Fruit fly (Drosophila melanogaster) whole organism, embryonic: ENCODE results near the gene ph-d.

Experiments
- B-H2 ChIP-seq: fragments of 200-800 bp; sonication (Bioruptor generic); optimal IDR thresholded peaks from 2 replicates; lab custom pipeline; 2018; ENCODE audit warnings: missing biosample characterization, mild to moderate bottlenecking, missing genetic modification characterization
- CG10147 ChIP-seq: fragments of 200-800 bp; sonication (Bioruptor generic); optimal IDR thresholded peaks from 2 replicates; lab custom pipeline; 2019; ENCODE audit warnings: missing biosample characterization, mild to moderate bottlenecking, missing genetic modification characterization, moderate library complexity
- CG10431 ChIP-seq: fragments of 200-800 bp; sonication (Bioruptor generic); optimal IDR thresholded peaks from 3 replicates; lab custom pipeline; 2018; ENCODE audit warnings: missing biosample characterization, mild to moderate bottlenecking, missing genetic modification characterization
- CG10565 ChIP-seq: fragments of 200-800 bp; sonication (Bioruptor generic); optimal IDR thresholded peaks from 3 replicates; lab custom pipeline; 2016; ENCODE audit warnings: missing biosample characterization, mild to moderate bottlenecking, missing genetic modification characterization
- CG12219 ChIP-seq: fragments of 200-800 bp; sonication (Bioruptor generic); optimal IDR thresholded peaks from 3 replicates; lab custom pipeline; 2018; ENCODE audit warnings: missing biosample characterization, mild to moderate bottlenecking, missing genetic modification characterization
- CG13894 ChIP-seq: fragments of 200-800 bp; sonication (Bioruptor generic); optimal IDR thresholded peaks from 3 replicates; lab custom pipeline; 2018; ENCODE audit warnings: missing biosample characterization, mild to moderate bottlenecking, missing genetic modification characterization, moderate library complexity
- CG14014 ChIP-seq: fragments of 200-800 bp; sonication (Bioruptor generic); IDR thresholded peaks from 2 replicates; pipeline ENCODE4 v1.3.6; 2022; ENCODE audit warnings: missing biosample characterization, missing genetic modification characterization
- CG1603 ChIP-seq: fragments of 200-800 bp; sonication (Bioruptor generic); optimal IDR thresholded peaks from 2 replicates; lab custom pipeline; 2019; ENCODE audit warnings: missing biosample characterization, mild to moderate bottlenecking, missing genetic modification characterization, moderate library complexity
- CG16779 ChIP-seq: fragments of 200-800 bp; sonication (Bioruptor generic); IDR thresholded peaks from 2 replicates; pipeline ENCODE4 v1.3.6; 2022; ENCODE audit warnings: missing biosample characterization, missing genetic modification characterization
- CG16863 ChIP-seq: fragments of 200-800 bp; sonication (Bioruptor generic); optimal IDR thresholded peaks from 3 replicates; lab custom pipeline; 2016; ENCODE audit warnings: missing biosample characterization, missing genetic modification characterization
- CG1792 ChIP-seq: fragments of 200-800 bp; sonication (Bioruptor generic); optimal IDR thresholded peaks from 2 replicates; lab custom pipeline; 2016; ENCODE audit warnings: missing biosample characterization, missing genetic modification characterization
- CG2129 ChIP-seq: fragments of 200-800 bp; sonication (Bioruptor generic); IDR thresholded peaks from 2 replicates; pipeline ENCODE4 v1.3.6; 2022; ENCODE audit warnings: missing biosample characterization, missing genetic modification characterization; ENCODE audit not compliant: partially characterized antibody
- CG30020 ChIP-seq: fragments of 200-800 bp; optimal IDR thresholded peaks from 2 replicates; lab custom pipeline; 2019; ENCODE audit warnings: missing biosample characterization, mild to moderate bottlenecking, missing genetic modification characterization, moderate library complexity
- CG31365 ChIP-seq: fragments of 200-800 bp; sonication (Bioruptor generic); optimal IDR thresholded peaks from 2 replicates; lab custom pipeline; 2018; ENCODE audit warnings: missing biosample characterization, mild to moderate bottlenecking, missing genetic modification characterization
- CG3407 ChIP-seq: fragments of 200-800 bp; sonication (Bioruptor generic); optimal IDR thresholded peaks from 2 replicates; lab custom pipeline; 2018; ENCODE audit warnings: missing biosample characterization, mild to moderate bottlenecking, missing genetic modification characterization
- CG3726 ChIP-seq: fragments of 200-800 bp; sonication (Bioruptor generic); IDR thresholded peaks from 3 replicates; pipeline ENCODE4, ENCODE4 v1.3.6; 2022; ENCODE audit warnings: missing biosample characterization, missing genetic modification characterization
- CG4707 ChIP-seq: fragments of 200-800 bp; sonication (Bioruptor generic); optimal IDR thresholded peaks from 2 replicates; lab custom pipeline; 2018; ENCODE audit warnings: missing biosample characterization, mild to moderate bottlenecking, missing genetic modification characterization, moderate library complexity
- CG5245 ChIP-seq: fragments of 200-800 bp; sonication (Bioruptor generic); optimal IDR thresholded peaks from 3 replicates; lab custom pipeline; 2016; ENCODE audit warnings: missing biosample characterization, missing genetic modification characterization
- CG6175 ChIP-seq: fragments of 200-800 bp; sonication (Bioruptor generic); IDR thresholded peaks from 3 replicates; pipeline ENCODE4 v1.3.6; 2022; ENCODE audit warnings: missing biosample characterization, missing genetic modification characterization
- CG6272 ChIP-seq: fragments of 200-800 bp; sonication (Bioruptor generic); IDR thresholded peaks from 2 replicates; pipeline ENCODE4 v1.3.6; 2022; ENCODE audit warnings: missing biosample characterization, missing genetic modification characterization
- CG7271 ChIP-seq: fragments of 200-800 bp; sonication (Bioruptor generic); optimal IDR thresholded peaks from 2 replicates; lab custom pipeline; 2018; ENCODE audit warnings: missing biosample characterization, mild to moderate bottlenecking, missing genetic modification characterization, moderate library complexity
- CG7357 ChIP-seq: fragments of 200-800 bp; sonication (Bioruptor generic); IDR thresholded peaks from 3 replicates; pipeline ENCODE4 v1.3.6; 2022; ENCODE audit warnings: missing biosample characterization, missing genetic modification characterization
- CG8388 ChIP-seq: fragments of 200-800 bp; sonication (Bioruptor generic); optimal IDR thresholded peaks from 2 replicates; lab custom pipeline; 2019; ENCODE audit warnings: missing biosample characterization, mild to moderate bottlenecking, missing genetic modification characterization, moderate library complexity
- CG9609 ChIP-seq: fragments of 200-800 bp; sonication (Bioruptor generic); optimal IDR thresholded peaks from 3 replicates; lab custom pipeline; 2016; ENCODE audit warnings: missing biosample characterization, missing genetic modification characterization
- CTCF ChIP-seq: fragments of 200-800 bp; sonication (Bioruptor generic); optimal IDR thresholded peaks from 2 replicates; lab custom pipeline; 2017; ENCODE audit warnings: missing biosample characterization, mild to moderate bottlenecking, missing genetic modification characterization, moderate library complexity
- D19A ChIP-seq: fragments of 200-800 bp; optimal IDR thresholded peaks from 3 replicates; lab custom pipeline; 2019; ENCODE audit warnings: missing biosample characterization, mild to moderate bottlenecking, missing genetic modification characterization, moderate library complexity
- Dip3 ChIP-seq: fragments of 200-800 bp; sonication (Bioruptor generic); optimal IDR thresholded peaks from 3 replicates; lab custom pipeline; 2016; ENCODE audit warnings: missing biosample characterization, missing genetic modification characterization
- Eip74EF ChIP-seq, 2 experiments: fragments of 200-800 bp in 1 of 2; fragments of >200 bp in 1 of 2; sonication (Bioruptor generic) in 1 of 2; optimal IDR thresholded peaks; 2 replicates each; lab custom pipeline; 2017 to 2019; ENCODE audit warnings: missing biosample characterization in 2 of 2, missing genetic modification characterization in 2 of 2, mild to moderate bottlenecking in 1 of 2, moderate library complexity in 1 of 2
- Jarid2 ChIP-seq: fragments of 200-800 bp; sonication (Bioruptor generic); optimal IDR thresholded peaks from 3 replicates; lab custom pipeline; 2017; ENCODE audit warnings: mild to moderate bottlenecking, missing biosample characterization, missing genetic modification reagents, missing genetic modification characterization
- Mes4 ChIP-seq: fragments of 200-800 bp; sonication (Bioruptor generic); optimal IDR thresholded peaks from 2 replicates; lab custom pipeline; 2016; ENCODE audit warnings: missing biosample characterization, missing genetic modification characterization
- NfI ChIP-seq: fragments of 200-800 bp; sonication (Bioruptor generic); optimal IDR thresholded peaks from 3 replicates; lab custom pipeline; 2018; ENCODE audit warnings: missing biosample characterization, mild to moderate bottlenecking, missing genetic modification characterization, moderate library complexity
- Optix ChIP-seq: fragments of 200-800 bp; sonication (Bioruptor generic); IDR thresholded peaks from 3 replicates; pipeline ENCODE4 v1.3.6; 2022; ENCODE audit warnings: missing biosample characterization, missing genetic modification characterization
- Tbp ChIP-seq: fragments of >200 bp; optimal IDR thresholded peaks from 2 replicates; lab custom pipeline; 2018; ENCODE audit warnings: missing biosample characterization, missing genetic modification characterization
- bab2 ChIP-seq: fragments of 200-800 bp; sonication (Bioruptor generic); optimal IDR thresholded peaks from 2 replicates; lab custom pipeline; 2016; ENCODE audit warnings: missing biosample characterization, missing genetic modification characterization
- bbx ChIP-seq: fragments of 200-800 bp; sonication (Bioruptor generic); IDR thresholded peaks from 2 replicates; pipeline ENCODE4 v1.3.6; 2022; ENCODE audit warnings: missing biosample characterization, missing genetic modification characterization; ENCODE audit not compliant: partially characterized antibody
- crol ChIP-seq: fragments of 200-800 bp; sonication (Bioruptor generic); IDR thresholded peaks from 2 replicates; pipeline ENCODE4 v1.3.6; 2022; ENCODE audit warnings: missing biosample characterization, missing genetic modification characterization
- da ChIP-seq: fragments of 200-800 bp; sonication (Bioruptor generic); optimal IDR thresholded peaks from 2 replicates; lab custom pipeline; 2016; ENCODE audit warnings: missing biosample characterization, missing genetic modification characterization
- dati ChIP-seq: fragments of 200-800 bp; sonication (Bioruptor generic); IDR thresholded peaks from 2 replicates; pipeline ENCODE4 v1.3.6; 2022; ENCODE audit warnings: missing biosample characterization, missing genetic modification characterization
- en ChIP-seq: fragments of 200-800 bp; sonication (Bioruptor generic); optimal IDR thresholded peaks from 2 replicates; lab custom pipeline; 2016; ENCODE audit warnings: missing biosample characterization, missing genetic modification characterization
- exex ChIP-seq: fragments of 200-800 bp; sonication (Bioruptor generic); optimal IDR thresholded peaks from 4 replicates; lab custom pipeline; 2018; ENCODE audit warnings: missing biosample characterization, mild to moderate bottlenecking, missing genetic modification characterization, moderate library complexity
- grau ChIP-seq: fragments of 200-800 bp; optimal IDR thresholded peaks from 3 replicates; lab custom pipeline; 2019; ENCODE audit warnings: missing biosample characterization, mild to moderate bottlenecking, missing genetic modification characterization, moderate library complexity
- h ChIP-seq: fragments of >200 bp; optimal IDR thresholded peaks from 2 replicates; lab custom pipeline; 2017
- ken ChIP-seq: fragments of 200-800 bp; sonication (Bioruptor generic); IDR thresholded peaks from 3 replicates; pipeline ENCODE4 v1.3.6; 2022; ENCODE audit warnings: missing biosample characterization, missing genetic modification characterization
- lmd ChIP-seq: fragments of 200-800 bp; sonication (Bioruptor generic); IDR thresholded peaks from 2 replicates; pipeline ENCODE4 v1.3.6; 2022; ENCODE audit warnings: missing biosample characterization, missing genetic modification characterization
- nmo ChIP-seq: fragments of 200-800 bp; sonication (Bioruptor generic); optimal IDR thresholded peaks from 2 replicates; lab custom pipeline; 2018; ENCODE audit warnings: missing biosample characterization, mild to moderate bottlenecking, missing genetic modification characterization, moderate library complexity
- pan ChIP-seq, 4 experiments: fragments of >200 bp in 3 of 4; fragments of 200-800 bp in 1 of 4; sonication (Bioruptor generic) in 1 of 4; optimal IDR thresholded peaks in 3 of 4; IDR thresholded peaks in 1 of 4; 2 replicates each; pipeline versions ENCODE4 v1.3.6 to Lab custom; 2017 to 2022; ENCODE audit warnings: missing biosample characterization in 2 of 4, missing genetic modification characterization in 2 of 4, mixed read lengths in 1 of 4
- pzg ChIP-seq: fragments of 200-800 bp; sonication (Bioruptor generic); optimal IDR thresholded peaks from 3 replicates; lab custom pipeline; 2018; ENCODE audit warnings: missing biosample characterization, mild to moderate bottlenecking, missing genetic modification characterization, moderate library complexity
- ro ChIP-seq: fragments of 200-800 bp; sonication (Bioruptor generic); IDR thresholded peaks from 2 replicates; pipeline ENCODE4 v1.3.6; 2022; ENCODE audit warnings: missing biosample characterization, missing genetic modification characterization
- sens ChIP-seq: fragments of 200-800 bp; sonication (Bioruptor generic); peaks from one replicate; lab custom pipeline; 2016; ENCODE audit warnings: missing biosample characterization, missing genetic modification characterization
- stwl ChIP-seq: fragments of 200-800 bp; sonication (Bioruptor generic); optimal IDR thresholded peaks from 3 replicates; lab custom pipeline; 2018; ENCODE audit warnings: missing biosample characterization, mild to moderate bottlenecking, missing genetic modification characterization, moderate library complexity
- tap ChIP-seq: fragments of 200-800 bp; optimal IDR thresholded peaks from 3 replicates; lab custom pipeline; 2019; ENCODE audit warnings: missing biosample characterization, mild to moderate bottlenecking, missing genetic modification characterization, moderate library complexity
- tup ChIP-seq: fragments of 200-800 bp; sonication (Bioruptor generic); optimal IDR thresholded peaks from 2 replicates; lab custom pipeline; 2016; ENCODE audit warnings: missing biosample characterization, mild to moderate bottlenecking, missing genetic modification characterization, moderate library complexity

Gene ph-d

dm6 chrX:2158668-2159163 lies 35.6 kb upstream of the ph-d start, which contains the start of gene wapl (continued):
- TF ChIP-seq CTCF (GFP tag; lab: Kevin White, UChicago), result no peak
- TF ChIP-seq Optix (GFP tag; lab: Robert Waterston, UW), result no peak
- no peak for TF ChIP-seq NfI (GFP tag; lab: Kevin White, UChicago)
- TF ChIP-seq Jarid2 (GFP tag; lab: Kevin White, UChicago), result no peak
- no peak for TF ChIP-seq pan (optimal IDR thresholded peaks at IDR 0.05; lab: Kevin White, UChicago)
- no peak for TF ChIP-seq pan (GFP tag; optimal IDR thresholded peaks at IDR 0.05 in 1 of 2, IDR thresholded peaks at IDR 0.05 in 1 of 2)
- TF ChIP-seq sens (GFP tag; lab: Kevin White, UChicago), result peak; percentile 81
- peak; percentile 85 for TF ChIP-seq CG1603 (tag; lab: Kevin White, UChicago)
- TF ChIP-seq CG31365, result no peak
- TF ChIP-seq CG9609 (GFP tag; lab: Kevin White, UChicago), result peak; percentile 0
- peak; percentile 8 for TF ChIP-seq CG1792 (GFP tag; lab: Kevin White, UChicago)
- no peak for TF ChIP-seq CG10431 (GFP tag; lab: Kevin White, UChicago)
- peak; percentile 23 for TF ChIP-seq CG30020
- no peak for TF ChIP-seq h (lab: Kevin White, UChicago)
- TF ChIP-seq CG16779, result no peak
- TF ChIP-seq bbx (GFP tag; lab: Robert Waterston, UW), result peak; percentile 97
- TF ChIP-seq CG8388, result no peak
- no peak for TF ChIP-seq Eip74EF (GFP tag; optimal IDR thresholded peaks at IDR 0.05; lab: Kevin White, UChicago)
- TF ChIP-seq Tbp (GFP tag; lab: Kevin White, UChicago), result no peak
- TF ChIP-seq en (GFP tag; lab: Kevin White, UChicago), result no peak
- peak; percentile 34 for TF ChIP-seq nmo
- TF ChIP-seq tup, result no peak
- no peak for TF ChIP-seq CG3407
- no peak for TF ChIP-seq CG14014 (GFP tag; lab: Robert Waterston, UW)
- peak; percentile 33; the same call in 1 of the 2 replicates for TF ChIP-seq CG6272 (GFP tag; lab: Robert Waterston, UW)
- no peak for TF ChIP-seq D19A
- no peak for TF ChIP-seq CG7357 (GFP tag; lab: Robert Waterston, UW)
- TF ChIP-seq CG13894 (tag; lab: Kevin White, UChicago), result peak; percentile 8
- peak; percentile 25 for TF ChIP-seq CG10147
- peak; percentile 61 for TF ChIP-seq stwl (tag; lab: Kevin White, UChicago)
- TF ChIP-seq grau (tag; lab: Kevin White, UChicago), result peak; percentile 25
- TF ChIP-seq exex, result no peak
- no peak for TF ChIP-seq CG7271 (tag; lab: Kevin White, UChicago)
- TF ChIP-seq CG10565 (GFP tag; lab: Kevin White, UChicago), result no peak
- no peak for TF ChIP-seq CG4707 (GFP tag; lab: Kevin White, UChicago)
- no peak for TF ChIP-seq Dip3 (GFP tag; lab: Kevin White, UChicago)
- no peak for TF ChIP-seq Mes4 (GFP tag; lab: Kevin White, UChicago)
- no peak for TF ChIP-seq CG12219 (GFP tag; lab: Kevin White, UChicago)
- no peak for TF ChIP-seq CG16863 (GFP tag; lab: Kevin White, UChicago)
- no peak for TF ChIP-seq crol (GFP tag; lab: Robert Waterston, UW)
- TF ChIP-seq tap, result no peak
- no peak for TF ChIP-seq da (GFP tag; lab: Kevin White, UChicago)
- TF ChIP-seq CG2129 (GFP tag; lab: Robert Waterston, UW), result peak; percentile 77
- no peak for TF ChIP-seq ken (GFP tag; lab: Robert Waterston, UW)
- TF ChIP-seq CG3726 (GFP tag; lab: Robert Waterston, UW), result no peak
- TF ChIP-seq CG5245, result no peak
- no peak; the same call in 1 of the 2 replicates for TF ChIP-seq lmd (GFP tag; lab: Robert Waterston, UW)
- peak; percentile 19 for TF ChIP-seq B-H2 (GFP tag; lab: Kevin White, UChicago)
- no peak for TF ChIP-seq CG6175 (GFP tag; lab: Robert Waterston, UW)
- TF ChIP-seq pzg (GFP tag; lab: Kevin White, UChicago), result peak; percentile 95
- TF ChIP-seq dati (GFP tag; lab: Robert Waterston, UW), result no peak
- no peak for TF ChIP-seq bab2 (GFP tag; lab: Kevin White, UChicago)
- no peak for TF ChIP-seq ro (GFP tag; lab: Robert Waterston, UW)
